Fruit fly (Drosophila melanogaster) S2 (cell line): ENCODE measurements around the gene Pih1D1.

ENCODE experiments used
- CG8478 ChIP-seq: fragments of >200 bp; optimal IDR thresholded peaks from 2 replicates; lab custom pipeline; 2018
- CTCF ChIP-seq, 2 experiments: fragments of >200 bp; optimal IDR thresholded peaks; 2 replicates each; lab custom pipeline; 2018

dm6 chr2L:12679310-12679709, 42.3 kb downstream of the Pih1D1 start:
- TF ChIP-seq CG8478 (lab: Kevin White, UChicago), result no peak
- no peak for TF ChIP-seq CTCF (optimal IDR thresholded peaks at IDR 0.05; lab: Kevin White, UChicago)
